Fruit fly (Drosophila melanogaster): ENCODE data around the gene Pdp.

- peak; percentile 93 for TF ChIP-seq CG14667 (GFP tag; IDR thresholded peaks at IDR 0.05)
- TF ChIP-seq kah (GFP tag; optimal IDR thresholded peaks at IDR 0.05) = peak; percentile 90
- no peak for TF ChIP-seq br (optimal IDR thresholded peaks at IDR 0.05)
- TF ChIP-seq CG12155 (GFP tag; optimal IDR thresholded peaks at IDR 0.05) = peak; percentile 91
- TF ChIP-seq Myb (GFP tag; optimal IDR thresholded peaks at IDR 0.05) = peak; percentile 68
- no peak for TF ChIP-seq CG7963 (GFP tag; IDR thresholded peaks at IDR 0.05; ENCODE audit: partially characterized antibody)
- no peak for TF ChIP-seq h (optimal IDR thresholded peaks at IDR 0.05)
- TF ChIP-seq sc (optimal IDR thresholded peaks at IDR 0.05) = no peak
- peak; percentile 89 for TF ChIP-seq sc (GFP tag; optimal IDR thresholded peaks at IDR 0.05)
- peak; percentile 83 for TF ChIP-seq sr (GFP tag; IDR thresholded peaks at IDR 0.05)
- TF ChIP-seq grau (tag; optimal IDR thresholded peaks at IDR 0.05) = peak; percentile 96
- no peak for TF ChIP-seq nerfin-2 (GFP tag; IDR thresholded peaks at IDR 0.05; ENCODE audit: partially characterized antibody)
- no peak for TF ChIP-seq ash1 (GFP tag; optimal IDR thresholded peaks at IDR 0.05)
- TF ChIP-seq CG8388 (GFP tag; optimal IDR thresholded peaks at IDR 0.05) = peak; percentile 95
Measured at dm6 chrX:7698000-7698896, 36.2 kb downstream of the Pdp start.
